Worm (Caenorhabditis elegans): ENCODE measurements around the gene C37C3.10.

ce11 chrV:7814601-7815000 lies 48.3 kb downstream of the C37C3.10 start, which contains the start of gene ZK742.6:
- TF ChIP-seq cog-1 (tag; optimal IDR thresholded peaks at IDR 0.05), result no peak
- TF ChIP-seq med-1 (GFP tag; optimal IDR thresholded peaks at IDR 0.05; ENCODE audit: insufficient read depth), result no peak
- no peak for TF ChIP-seq flt-1 (GFP tag; IDR thresholded peaks at IDR 0.05)
- TF ChIP-seq T22C8.4 (GFP tag; IDR thresholded peaks at IDR 0.05), result no peak
- no peak for TF ChIP-seq tab-1 (GFP tag; IDR thresholded peaks at IDR 0.05)
